Worm (Caenorhabditis elegans) whole organism, L4 larva: ENCODE measurements around the gene T05C7.9.
"Not testable (repeated sequence)": the region's sequence is repeated elsewhere in the genome, so short reads cannot be mapped to it uniquely, and the experiment has no call there.

Experiments used
- dpl-1 ChIP-seq: fragments of 150-350 bp; optimal IDR thresholded peaks from 2 replicates; lab custom pipeline; 2014; ENCODE audit warnings: missing biosample characterization, missing genetic modification reagents, missing genetic modification characterization
- hmg-1.1 ChIP-seq: fragments of 200-800 bp; sonication (Bioruptor generic); IDR thresholded peaks from 2 replicates; pipeline ENCODE4 v1.3.6; 2022; ENCODE audit warnings: missing genetic modification reagents, missing genetic modification characterization, missing compliant biosample characterization
- mep-1 ChIP-seq: fragments of 150-350 bp; sonication (generic microtip); optimal IDR thresholded peaks from 3 replicates; lab custom pipeline; 2014; ENCODE audit warnings: missing biosample characterization, missing genetic modification characterization
- nhr-237 ChIP-seq: sonication (generic microtip); optimal IDR thresholded peaks from 2 replicates; lab custom pipeline; 2017; ENCODE audit warnings: missing biosample characterization, missing genetic modification characterization
- spr-1 ChIP-seq: sonication (generic microtip); optimal IDR thresholded peaks from 2 replicates; lab custom pipeline; 2016; ENCODE audit warnings: mild to moderate bottlenecking, missing genetic modification characterization, missing compliant biosample characterization
- unc-39 ChIP-seq: sonication (generic microtip); optimal IDR thresholded peaks from 2 replicates; lab custom pipeline; 2017; ENCODE audit warnings: missing biosample characterization, missing genetic modification characterization
- zip-11 ChIP-seq: fragments of 200-800 bp; sonication (Bioruptor generic); IDR thresholded peaks from 2 replicates; pipeline ENCODE4 v1.3.6; 2022; ENCODE audit warnings: missing genetic modification characterization, missing compliant biosample characterization

DNA sequence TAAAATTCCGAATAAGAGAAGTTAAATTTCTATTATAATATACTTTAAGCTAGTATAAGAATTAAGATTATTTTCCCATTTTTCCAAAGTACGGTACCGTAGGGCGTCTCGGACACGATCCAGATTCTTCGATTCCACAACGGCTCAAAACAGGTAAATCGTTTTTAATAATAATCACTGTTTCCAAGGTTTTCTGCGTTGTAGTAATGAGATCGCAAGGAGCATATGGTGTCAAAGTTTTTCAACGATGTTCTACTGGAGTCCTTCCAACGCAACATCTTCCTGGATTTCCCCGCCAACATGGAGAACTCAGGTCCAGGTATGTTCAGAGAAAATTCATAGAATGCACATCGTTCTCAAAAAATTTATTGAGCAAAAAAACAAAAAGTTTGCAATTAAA lies 17.6 kb upstream of the T05C7.9 start, which contains the start of gene T05C7.7:
- TF ChIP-seq hmg-1.1 (GFP tag; lab: Robert Waterston, UW); spr-1 (tag; lab: Kevin White, UChicago); unc-39; nhr-237 (tag; lab: Kevin White, UChicago); mep-1 (tag; lab: Kevin White, UChicago); zip-11 (GFP tag; lab: Robert Waterston, UW); dpl-1: not testable (repeated sequence)
